Worm (Caenorhabditis elegans): ENCODE data around the gene slc-36.5.

slc-36.5 gene

DNA sequence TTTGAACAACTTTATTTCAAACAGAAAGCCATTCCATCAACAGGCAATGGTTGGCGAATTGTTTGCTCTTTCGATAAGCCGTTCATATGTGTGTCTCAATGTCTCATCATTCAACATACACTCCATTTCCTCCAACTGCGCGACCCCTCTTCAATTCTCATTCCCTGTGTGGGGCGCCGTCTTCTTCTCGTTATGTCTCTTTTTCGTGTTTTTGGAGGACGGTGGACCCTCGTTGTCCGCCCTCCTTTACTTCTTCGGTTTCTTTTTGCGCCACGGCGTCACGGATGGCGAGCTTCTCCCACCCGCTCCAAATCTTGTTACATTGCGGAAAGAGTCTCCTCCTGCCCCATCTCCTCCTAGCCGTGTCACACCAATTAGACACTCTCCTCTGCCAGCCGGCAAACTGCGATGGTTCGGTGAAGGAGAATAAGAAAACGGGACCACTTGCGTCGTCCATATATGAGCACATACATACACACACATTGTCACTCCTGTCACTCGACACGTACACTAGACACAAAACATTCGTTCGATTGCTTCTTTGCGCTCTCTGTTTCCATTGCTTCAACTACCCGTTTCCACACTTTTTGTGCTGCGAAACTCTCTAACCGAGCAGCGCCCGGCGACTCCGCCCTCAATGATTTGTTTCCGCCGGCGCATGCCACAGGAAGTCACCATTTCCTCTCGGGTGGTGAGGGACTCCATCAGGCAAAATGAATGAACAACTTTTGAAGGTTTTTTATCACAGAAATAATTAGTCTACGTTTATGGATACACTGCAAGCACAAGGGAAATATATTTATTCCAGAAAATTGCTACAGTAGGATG, 48.6 kb downstream of the slc-36.5 start:
- TF ChIP-seq nhr-77 (tag; optimal IDR thresholded peaks at IDR 0.05) (no peak), zag-1 (tag; optimal IDR thresholded peaks at IDR 0.05) (peak; percentile 8), ztf-4 (tag; optimal IDR thresholded peaks at IDR 0.05) (no peak), sma-9 (GFP tag; optimal IDR thresholded peaks at IDR 0.05) (peak; percentile 38), sma-9 (tag; optimal IDR thresholded peaks at IDR 0.05) (no peak), F13H6.1 (tag; optimal IDR thresholded peaks at IDR 0.05) (no peak), ceh-82 (tag; optimal IDR thresholded peaks at IDR 0.05) (no peak), unc-55 (GFP tag; optimal IDR thresholded peaks at IDR 0.05) (peak; percentile 3), ZK546.5 (tag; optimal IDR thresholded peaks at IDR 0.05) (no peak), peb-1 (tag; optimal IDR thresholded peaks at IDR 0.05) (no peak), C34F6.9 (tag; optimal IDR thresholded peaks at IDR 0.05) (peak; percentile 14), egl-27 (tag; optimal IDR thresholded peaks at IDR 0.05) (no peak), ztf-11 (tag; optimal IDR thresholded peaks at IDR 0.05) (no peak), lin-13 (GFP tag; optimal IDR thresholded peaks at IDR 0.05) (no peak)

DNA sequence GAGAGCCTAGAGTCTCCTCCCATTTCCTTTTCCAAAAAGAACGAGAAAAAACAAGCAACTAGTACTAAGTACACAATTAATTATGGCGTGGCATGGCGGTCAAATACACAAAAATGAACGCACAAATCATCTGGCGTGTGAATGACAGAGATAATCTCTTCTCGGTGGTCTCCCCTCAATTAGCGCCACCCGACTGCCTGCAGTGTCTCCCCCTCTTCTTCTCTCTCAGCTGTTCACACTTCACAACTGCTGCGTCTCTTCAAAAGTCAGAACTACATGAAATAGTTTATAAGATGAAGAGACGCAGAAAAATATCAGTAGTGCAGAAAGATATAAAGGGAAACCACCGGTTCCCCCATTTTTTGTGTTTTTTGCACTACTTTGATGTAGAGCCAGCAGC, 49.5 kb downstream of the slc-36.5 start:
- peak; percentile 70 for TF ChIP-seq egl-27 (tag; optimal IDR thresholded peaks at IDR 0.05)
- TF ChIP-seq elt-1 (tag; optimal IDR thresholded peaks at IDR 0.05) = no peak
- TF ChIP-seq gmeb-1 (tag; optimal IDR thresholded peaks at IDR 0.05) = peak; percentile 32
- TF ChIP-seq unc-39 (tag; optimal IDR thresholded peaks at IDR 0.05) = no peak
- peak; percentile 17 for TF ChIP-seq snpc-4 (tag; optimal IDR thresholded peaks at IDR 0.05)
- no peak for TF ChIP-seq dmd-4 (tag; optimal IDR thresholded peaks at IDR 0.05)
- no peak for TF ChIP-seq Y55F3AM.14 (GFP tag; optimal IDR thresholded peaks at IDR 0.05)
- TF ChIP-seq alr-1 (tag; optimal IDR thresholded peaks at IDR 0.05) = no peak
- no peak for TF ChIP-seq skn-1 (tag; optimal IDR thresholded peaks at IDR 0.05)
- TF ChIP-seq crh-2 (tag; optimal IDR thresholded peaks at IDR 0.05) = peak; percentile 48
- no peak for TF ChIP-seq lin-11 (tag; optimal IDR thresholded peaks at IDR 0.05)
- peak; percentile 94 for TF ChIP-seq sma-9 (GFP tag; optimal IDR thresholded peaks at IDR 0.05)
- no peak for TF ChIP-seq sma-9 (tag; optimal IDR thresholded peaks at IDR 0.05)
- peak; percentile 39 for TF ChIP-seq fos-1 (tag; optimal IDR thresholded peaks at IDR 0.05)
- TF ChIP-seq nhr-10 (tag; optimal IDR thresholded peaks at IDR 0.05) = no peak
- no peak for TF ChIP-seq ztf-11 (tag; optimal IDR thresholded peaks at IDR 0.05)
- no peak for TF ChIP-seq nhr-12 (tag; optimal IDR thresholded peaks at IDR 0.05)
- TF ChIP-seq peb-1 (tag; optimal IDR thresholded peaks at IDR 0.05) = no peak
- TF ChIP-seq sem-4 (tag; optimal IDR thresholded peaks at IDR 0.05) = peak; percentile 76
- peak; percentile 64 for TF ChIP-seq nhr-25 (tag; optimal IDR thresholded peaks at IDR 0.05)
- TF ChIP-seq blmp-1 (tag; optimal IDR thresholded peaks at IDR 0.05; ENCODE audit: insufficient read depth) = peak; percentile 77
- peak; percentile 63 for TF ChIP-seq mab-5 (tag; optimal IDR thresholded peaks at IDR 0.05)
- no peak for TF ChIP-seq aly-2 (tag; optimal IDR thresholded peaks at IDR 0.05)
- TF ChIP-seq nhr-23 (tag; optimal IDR thresholded peaks at IDR 0.05) = no peak
- TF ChIP-seq unc-55 (GFP tag; optimal IDR thresholded peaks at IDR 0.05) = peak; percentile 33
- TF ChIP-seq ceh-16 (tag; optimal IDR thresholded peaks at IDR 0.05) = peak; percentile 98
- TF ChIP-seq ceh-82 (tag; optimal IDR thresholded peaks at IDR 0.05) = no peak
- TF ChIP-seq nhr-11 (tag; optimal IDR thresholded peaks at IDR 0.05) = no peak
- TF ChIP-seq mdl-1 (tag; optimal IDR thresholded peaks at IDR 0.05) = peak; percentile 13 to 14
- peak; percentile 35 for TF ChIP-seq lin-13 (GFP tag; optimal IDR thresholded peaks at IDR 0.05)
- peak; percentile 87 for TF ChIP-seq F13H6.1 (tag; optimal IDR thresholded peaks at IDR 0.05)
- TF ChIP-seq ztf-1 (GFP tag; conservative IDR thresholded peaks at IDR 0.05) = no peak
- peak; percentile 57 for TF ChIP-seq C34F6.9 (tag; optimal IDR thresholded peaks at IDR 0.05)
- no peak for TF ChIP-seq ama-1 (optimal IDR thresholded peaks at IDR 0.05)
- no peak for TF ChIP-seq R02D3.7 (tag; optimal IDR thresholded peaks at IDR 0.05)
- no peak for TF ChIP-seq nhr-77 (tag; optimal IDR thresholded peaks at IDR 0.05)
- no peak for TF ChIP-seq mbf-1 (tag; optimal IDR thresholded peaks at IDR 0.05)
- TF ChIP-seq elt-3 (tag; optimal IDR thresholded peaks at IDR 0.05) = no peak
- TF ChIP-seq zag-1 (tag; optimal IDR thresholded peaks at IDR 0.05) = peak; percentile 11
- TF ChIP-seq nhr-129 (tag; optimal IDR thresholded peaks at IDR 0.05) = peak; percentile 72
- TF ChIP-seq ztf-4 (tag; optimal IDR thresholded peaks at IDR 0.05) = no peak
- TF ChIP-seq nhr-6 (tag; optimal IDR thresholded peaks at IDR 0.05) = peak; percentile 22
- peak; percentile 54 for TF ChIP-seq nhr-21 (tag; optimal IDR thresholded peaks at IDR 0.05)
- TF ChIP-seq nhr-237 (tag; optimal IDR thresholded peaks at IDR 0.05) = no peak
- TF ChIP-seq unc-62 (GFP tag; optimal IDR thresholded peaks at IDR 0.05) = no peak
- no peak for TF ChIP-seq lin-39 (tag; optimal IDR thresholded peaks at IDR 0.05)
- TF ChIP-seq lsy-2 (tag; optimal IDR thresholded peaks at IDR 0.05) = peak in 1 of 2 experiments; percentile 42
- TF ChIP-seq sma-3 (GFP tag; optimal IDR thresholded peaks at IDR 0.05) = peak; percentile 72
- no peak for TF ChIP-seq ZK546.5 (tag; optimal IDR thresholded peaks at IDR 0.05)

Measured in whole organism, L2 larva.